Worm (Caenorhabditis elegans) whole organism, young adult: Measurements from ENCODE around the gene T24E12.10.
A peak's percentile ranks its signal among the peaks of the same experiment; 100 is the strongest.

Experiments used
- B0035.1 ChIP-seq: sonication (generic microtip); optimal IDR thresholded peaks from 2 replicates; lab custom pipeline; 2016; ENCODE audit warnings: missing genetic modification characterization, mild to moderate bottlenecking, missing compliant biosample characterization, missing genotype, missing genetic modification reagents
- C17E4.6 ChIP-seq: fragments of 200-800 bp; sonication (Bioruptor generic); IDR thresholded peaks from 2 replicates; pipeline ENCODE4 v1.3.6; 2022; ENCODE audit warnings: missing genetic modification reagents, missing genetic modification characterization, missing compliant biosample characterization
- F22D6.2 ChIP-seq: sonication (generic microtip); optimal IDR thresholded peaks from 2 replicates; lab custom pipeline; 2016; ENCODE audit warnings: mild to moderate bottlenecking, missing genetic modification characterization, missing compliant biosample characterization
- F23B12.7 ChIP-seq: sonication (generic microtip); optimal IDR thresholded peaks from 2 replicates; lab custom pipeline; 2017; ENCODE audit warnings: missing genetic modification characterization, mild to moderate bottlenecking, missing compliant biosample characterization, antibody characterized with exemption, moderate library complexity; ENCODE audit not compliant: insufficient read depth
- F33H1.4 ChIP-seq: fragments of 200-800 bp; sonication (Bioruptor generic); IDR thresholded peaks from 2 replicates; pipeline ENCODE4 v1.3.6; 2022; ENCODE audit warnings: missing genetic modification reagents, missing genetic modification characterization, missing compliant biosample characterization
- F52B5.7 ChIP-seq: sonication (generic microtip); optimal IDR thresholded peaks from 2 replicates; lab custom pipeline; 2016; ENCODE audit warnings: mild to moderate bottlenecking, missing genetic modification characterization, missing compliant biosample characterization
- F55B11.4 ChIP-seq: sonication (generic microtip); optimal IDR thresholded peaks from 2 replicates; lab custom pipeline; 2016; ENCODE audit warnings: missing compliant biosample characterization, missing genetic modification characterization, borderline replicate concordance; ENCODE audit not compliant: insufficient read depth
- F57A8.1 ChIP-seq: fragments of 200-800 bp; sonication (Bioruptor generic); optimal IDR thresholded peaks from 2 replicates; lab custom pipeline; 2018; ENCODE audit warnings: mild to moderate bottlenecking, missing genetic modification characterization, moderate library complexity, missing compliant biosample characterization
- K11D2.4 ChIP-seq: fragments of 200-800 bp; sonication (Bioruptor generic); IDR thresholded peaks from 2 replicates; pipeline ENCODE4 v1.3.6; 2022; ENCODE audit warnings: missing genetic modification reagents, missing genetic modification characterization, missing compliant biosample characterization
- T26A5.8 ChIP-seq: sonication (generic microtip); optimal IDR thresholded peaks from 2 replicates; lab custom pipeline; 2016; ENCODE audit warnings: missing genetic modification characterization, missing compliant biosample characterization
- Y79H2A.3 ChIP-seq: fragments of 200-800 bp; sonication (Bioruptor generic); conservative IDR thresholded peaks from 2 replicates; pipeline ENCODE4 v1.3.6; 2022; ENCODE audit warnings: missing genetic modification reagents, missing genetic modification characterization, missing compliant biosample characterization
- Y95B8A.8 ChIP-seq: fragments of 200-800 bp; sonication (Bioruptor generic); IDR thresholded peaks from 2 replicates; pipeline ENCODE4 v1.3.6; 2022; ENCODE audit warnings: missing genetic modification reagents, missing genetic modification characterization, missing compliant biosample characterization
- atf-7 ChIP-seq: sonication (generic microtip); optimal IDR thresholded peaks from 2 replicates; lab custom pipeline; 2017; ENCODE audit warnings: mild to moderate bottlenecking, missing genetic modification characterization, missing compliant biosample characterization
- ccch-3 ChIP-seq: fragments of 200-800 bp; sonication (Bioruptor generic); optimal IDR thresholded peaks from 2 replicates; lab custom pipeline; 2018; ENCODE audit warnings: mild to moderate bottlenecking, missing genetic modification characterization, missing compliant biosample characterization
- cebp-1 ChIP-seq, 2 experiments: fragments of 200-800 bp in 1 of 2; sonication (Bioruptor generic) in 1 of 2; sonication (generic microtip) in 1 of 2; IDR thresholded peaks in 1 of 2; optimal IDR thresholded peaks in 1 of 2; 2 replicates each; pipeline versions ENCODE4 v1.3.6 to Lab custom; 2017 to 2022; ENCODE audit warnings: missing compliant biosample characterization in 2 of 2, missing genetic modification characterization in 2 of 2, mild to moderate bottlenecking in 1 of 2, missing genetic modification reagents in 1 of 2, moderate library complexity in 1 of 2
- chd-7 ChIP-seq: sonication (generic microtip); optimal IDR thresholded peaks from 2 replicates; lab custom pipeline; 2016; ENCODE audit warnings: mild to moderate bottlenecking, missing genetic modification characterization, moderate library complexity, missing compliant biosample characterization
- die-1 ChIP-seq: sonication (generic microtip); optimal IDR thresholded peaks from 2 replicates; lab custom pipeline; 2016; ENCODE audit warnings: missing genotype, mild to moderate bottlenecking, missing genetic modification characterization, missing compliant biosample characterization
- dox-1 ChIP-seq: fragments of 200-800 bp; sonication (Bioruptor generic); IDR thresholded peaks from 2 replicates; pipeline ENCODE4 v1.3.6; 2022; ENCODE audit warnings: missing genetic modification reagents, missing genetic modification characterization, missing compliant biosample characterization
- efl-1 ChIP-seq: fragments of 150-350 bp; optimal IDR thresholded peaks from 2 replicates; lab custom pipeline; 2014; ENCODE audit warnings: missing biosample characterization, missing genetic modification reagents, missing genetic modification characterization
- egl-44 ChIP-seq: fragments of 200-800 bp; sonication (Bioruptor generic); IDR thresholded peaks from 2 replicates; pipeline ENCODE4 v1.3.6; 2022; ENCODE audit warnings: missing genetic modification reagents, missing genetic modification characterization, missing compliant biosample characterization
- hlh-26 ChIP-seq: fragments of 200-800 bp; sonication (Bioruptor generic); conservative IDR thresholded peaks from 2 replicates; pipeline ENCODE4 v1.3.6; 2022; ENCODE audit warnings: missing genetic modification reagents, missing genetic modification characterization, missing compliant biosample characterization
- hrde-1 ChIP-seq: sonication (generic microtip); optimal IDR thresholded peaks from 2 replicates; lab custom pipeline; 2016; ENCODE audit warnings: missing genetic modification characterization, mild to moderate bottlenecking, missing compliant biosample characterization, moderate library complexity, missing genotype, missing genetic modification reagents, borderline replicate concordance
- lin-26 ChIP-seq: fragments of 200-800 bp; sonication (Bioruptor generic); IDR thresholded peaks from 2 replicates; pipeline ENCODE4 v1.3.6; 2022; ENCODE audit warnings: missing genetic modification reagents, missing genetic modification characterization, missing compliant biosample characterization
- lir-1 ChIP-seq: fragments of 200-800 bp; sonication (Bioruptor generic); conservative IDR thresholded peaks from 2 replicates; pipeline ENCODE4 v1.3.6; 2022; ENCODE audit warnings: missing genetic modification reagents, missing genetic modification characterization, missing compliant biosample characterization
- lsy-27 ChIP-seq: sonication (generic microtip); optimal IDR thresholded peaks from 2 replicates; lab custom pipeline; 2017; ENCODE audit warnings: missing genetic modification characterization, mild to moderate bottlenecking, missing compliant biosample characterization, antibody characterized with exemption, missing genotype, borderline replicate concordance; ENCODE audit not compliant: insufficient read depth
- madf-10 ChIP-seq: sonication (generic microtip); optimal IDR thresholded peaks from 2 replicates; lab custom pipeline; 2016; ENCODE audit warnings: mild to moderate bottlenecking, missing genetic modification characterization, missing compliant biosample characterization
- madf-6 ChIP-seq: fragments of 200-800 bp; sonication (Bioruptor generic); IDR thresholded peaks from 2 replicates; pipeline ENCODE4 v1.3.6; 2022; ENCODE audit warnings: missing genetic modification reagents, missing genetic modification characterization, missing compliant biosample characterization
- mel-28 ChIP-seq: sonication (generic microtip); optimal IDR thresholded peaks from 2 replicates; lab custom pipeline; 2016; ENCODE audit warnings: borderline replicate concordance, mild to moderate bottlenecking, missing genetic modification characterization, missing compliant biosample characterization
- mes-4 ChIP-seq: sonication (generic microtip); optimal IDR thresholded peaks from 2 replicates; lab custom pipeline; 2016; ENCODE audit warnings: missing genotype, missing genetic modification characterization, missing compliant biosample characterization
- nhr-179 ChIP-seq: sonication (generic microtip); optimal IDR thresholded peaks from 2 replicates; lab custom pipeline; 2016; ENCODE audit warnings: mild to moderate bottlenecking, missing genetic modification characterization, missing compliant biosample characterization
- somi-1 ChIP-seq: fragments of 200-800 bp; sonication (Bioruptor generic); optimal IDR thresholded peaks from 2 replicates; lab custom pipeline; 2018; ENCODE audit warnings: mild to moderate bottlenecking, missing genetic modification characterization, missing compliant biosample characterization
- unc-62 ChIP-seq: fragments of 150-350 bp; optimal IDR thresholded peaks from 2 replicates; lab custom pipeline; 2014; ENCODE audit warnings: missing biosample characterization, missing genetic modification reagents, missing genetic modification characterization
- zim-3 ChIP-seq: sonication (generic microtip); optimal IDR thresholded peaks from 2 replicates; lab custom pipeline; 2017; ENCODE audit warnings: mild to moderate bottlenecking, missing genetic modification characterization, moderate library complexity, missing compliant biosample characterization

The T24E12.10 gene

DNA sequence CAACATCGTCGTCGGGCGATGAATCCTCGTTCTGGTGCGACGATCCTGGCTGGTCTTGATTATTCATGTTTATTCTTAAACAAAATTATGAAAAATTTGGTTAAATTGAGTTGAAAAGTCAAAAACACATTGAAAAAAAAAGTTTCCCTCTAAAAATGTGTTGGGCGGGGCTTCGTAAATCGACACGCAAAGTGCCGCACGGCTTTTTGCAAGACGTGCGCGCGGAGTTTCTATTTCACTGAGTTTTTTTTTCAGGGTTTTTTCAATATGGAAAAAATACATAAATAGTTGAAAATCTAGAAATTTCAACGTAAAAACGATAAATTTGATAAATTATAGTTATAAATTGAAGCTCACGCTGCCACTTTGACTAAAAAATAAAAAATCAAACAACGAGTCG lies 35.1 kb upstream of the T24E12.10 start, which contains the start of gene F54D10.5 (continued):
- TF ChIP-seq lsy-27 (tag; lab: Kevin White, UChicago): no peak
- TF ChIP-seq F23B12.7 (tag; lab: Kevin White, UChicago): peak; percentile 67
- no peak for TF ChIP-seq somi-1 (GFP tag; lab: Kevin White, UChicago)
- TF ChIP-seq zim-3 (tag; lab: Kevin White, UChicago): no peak
- no peak for TF ChIP-seq chd-7 (tag; lab: Kevin White, UChicago)
- TF ChIP-seq mel-28 (tag; lab: Kevin White, UChicago): no peak
- no peak for TF ChIP-seq nhr-179
- no peak for TF ChIP-seq F57A8.1 (GFP tag; lab: Kevin White, UChicago)
- TF ChIP-seq dox-1: 0 out of 2 replicates have a peak, but pooled peaks have one; percentile 46
- no peak for TF ChIP-seq mes-4 (tag; lab: Kevin White, UChicago)
- TF ChIP-seq efl-1 (GFP tag; lab: Kevin White, UChicago): peak; percentile 43
- no peak for TF ChIP-seq C17E4.6 (GFP tag; lab: Robert Waterston, UW)
- TF ChIP-seq madf-10 (tag; lab: Kevin White, UChicago): no peak
- TF ChIP-seq die-1: no peak
- TF ChIP-seq B0035.1 (tag; lab: Kevin White, UChicago): no peak
- TF ChIP-seq F33H1.4 (GFP tag; lab: Robert Waterston, UW): peak; percentile 22; the same call in 1 of the 2 replicates
- no peak for TF ChIP-seq F52B5.7 (tag; lab: Kevin White, UChicago)
- TF ChIP-seq hrde-1 (tag; lab: Kevin White, UChicago): no peak
- TF ChIP-seq lin-26: no peak
- no peak for TF ChIP-seq cebp-1 (GFP tag; IDR thresholded peaks at IDR 0.05; lab: Robert Waterston, UW)
- TF ChIP-seq cebp-1 (tag; optimal IDR thresholded peaks at IDR 0.05; lab: Kevin White, UChicago): peak; percentile 53

DNA sequence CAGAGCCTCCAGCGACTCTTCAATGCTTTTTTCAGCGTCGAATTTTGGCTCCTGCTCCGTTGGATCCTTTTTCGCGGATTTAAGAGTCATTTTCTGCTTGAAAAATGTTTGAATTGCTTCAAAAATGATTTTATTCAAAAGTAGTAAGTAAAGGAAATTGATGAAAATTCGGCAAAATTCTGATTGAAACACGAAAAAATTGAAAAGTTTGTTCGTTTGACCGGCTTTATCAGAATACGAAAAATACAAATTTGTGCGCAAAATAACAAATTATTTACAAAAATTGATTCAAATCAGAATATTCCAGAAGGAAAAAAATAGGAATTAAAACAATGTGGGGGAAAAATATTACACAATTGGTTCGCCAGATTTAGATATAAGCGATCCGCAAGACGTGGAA lies 33.9 kb upstream of the T24E12.10 start, which contains the start of gene F54D10.4:
Gene F54D10.4 (minus strand): TSS at position 101 of the 400 bp plus-strand sequence.
- no peak for TF ChIP-seq chd-7 (tag; lab: Kevin White, UChicago)
- TF ChIP-seq madf-6: 0 out of 2 replicates have a peak, but pooled peaks have one; percentile 9

DNA sequence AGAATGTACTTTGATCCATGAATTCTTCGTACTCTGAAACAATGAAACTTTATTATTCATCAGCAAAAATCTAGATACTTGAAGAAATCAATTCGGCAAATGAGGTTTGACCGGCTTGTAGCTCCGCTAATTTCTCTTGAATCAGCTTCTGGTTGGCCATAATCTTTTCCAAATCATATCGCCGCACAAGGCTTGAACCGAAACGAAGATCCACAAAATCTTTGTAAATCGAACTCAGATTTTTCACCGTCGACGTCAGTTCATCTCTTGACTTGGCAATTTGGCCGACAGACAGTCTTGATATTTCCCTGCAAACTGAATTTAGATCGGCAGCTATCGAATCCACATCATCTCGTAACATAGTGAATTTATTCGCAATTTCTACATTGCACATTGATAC lies 32.5 kb upstream of the T24E12.10 start:
- TF ChIP-seq lir-1 (GFP tag; lab: Robert Waterston, UW) (no peak), unc-62 (GFP tag; lab: Kevin White, UChicago) (no peak), Y79H2A.3 (GFP tag; lab: Robert Waterston, UW) (no peak), ccch-3 (no peak), mes-4 (tag; lab: Kevin White, UChicago) (no peak)

ce11 chrII:3803219-3803618 lies 30.2 kb upstream of the T24E12.10 start, which contains the start of gene ins-32:
ins-32 (minus strand) TSS chrII:3803319.
- TF ChIP-seq Y95B8A.8 (GFP tag; lab: Robert Waterston, UW) (no peak), mes-4 (tag; lab: Kevin White, UChicago) (no peak), F22D6.2 (tag; lab: Kevin White, UChicago) (no peak), lin-26 (no peak), K11D2.4 (GFP tag; lab: Robert Waterston, UW) (no peak), hlh-26 (no peak), atf-7 (tag; lab: Kevin White, UChicago) (no peak)

- TF ChIP-seq egl-44 (GFP tag; lab: Robert Waterston, UW): no peak
- TF ChIP-seq madf-10 (tag; lab: Kevin White, UChicago): no peak
- TF ChIP-seq F55B11.4: no peak
- TF ChIP-seq T26A5.8 (tag; lab: Kevin White, UChicago): no peak
- TF ChIP-seq C17E4.6 (GFP tag; lab: Robert Waterston, UW): no peak
These were observed 22.3 kb upstream of the T24E12.10 start, which contains the start of gene Y8A9A.2 for ce11 chrII:3795323-3795722. Y8A9A.2 (plus strand) TSS chrII:3795623.
